Worm (Caenorhabditis elegans) whole organism, L4 larva: ENCODE results near the gene Y49F6B.9.
A peak's percentile ranks its signal among the peaks of the same experiment; 100 is the strongest.
"Not testable (repeated sequence)": the region's sequence is repeated elsewhere in the genome, so short reads cannot be mapped to it uniquely, and the experiment has no call there.

Experiments used
- F37D6.2 ChIP-seq: sonication (generic microtip); optimal IDR thresholded peaks from 2 replicates; lab custom pipeline; 2016; ENCODE audit warnings: mild to moderate bottlenecking, missing genetic modification characterization, missing compliant biosample characterization
- F44E2.7 ChIP-seq: fragments of 200-800 bp; sonication (Bioruptor generic); IDR thresholded peaks from 2 replicates; pipeline ENCODE4 v2.1.2; 2022; ENCODE audit warnings: missing genetic modification characterization, missing compliant biosample characterization
- F49E8.2 ChIP-seq: sonication (generic microtip); optimal IDR thresholded peaks from 2 replicates; lab custom pipeline; 2016; ENCODE audit warnings: missing compliant biosample characterization, mild to moderate bottlenecking, missing genetic modification characterization, borderline replicate concordance
- T26A8.4 ChIP-seq: fragments of 200-800 bp; sonication (Bioruptor generic); IDR thresholded peaks from 2 replicates; pipeline ENCODE4 v1.3.6; 2022; ENCODE audit warnings: missing genetic modification characterization, missing compliant biosample characterization
- Y105C5A.15 ChIP-seq: fragments of 200-800 bp; sonication (Bioruptor generic); IDR thresholded peaks from 2 replicates; pipeline ENCODE4 v1.3.6; 2022; ENCODE audit warnings: missing genetic modification characterization, missing compliant biosample characterization
- ZK337.2 ChIP-seq: fragments of 200-800 bp; sonication (Bioruptor generic); IDR thresholded peaks from 2 replicates; pipeline ENCODE4 v1.3.6; 2022; ENCODE audit warnings: missing genetic modification reagents, missing genetic modification characterization, missing compliant biosample characterization
- ZK546.5 ChIP-seq, 2 experiments: sonication (generic microtip); optimal IDR thresholded peaks; 2 replicates each; lab custom pipeline; 2017; ENCODE audit warnings: missing biosample characterization in 2 of 2, missing genetic modification characterization in 2 of 2
- aha-1 ChIP-seq: fragments of 150-350 bp; peaks from one replicate; lab custom pipeline; 2014; ENCODE audit warnings: missing biosample characterization, missing genetic modification characterization
- aly-2 ChIP-seq: sonication (generic microtip); optimal IDR thresholded peaks from 2 replicates; lab custom pipeline; 2018; ENCODE audit warnings: missing biosample characterization, missing genetic modification characterization
- attf-4 ChIP-seq: sonication (generic microtip); optimal IDR thresholded peaks from 3 replicates; lab custom pipeline; 2017; ENCODE audit warnings: missing biosample characterization, missing genetic modification characterization
- ceh-28 ChIP-seq: fragments of 150-350 bp; optimal IDR thresholded peaks from 2 replicates; lab custom pipeline; 2014; ENCODE audit warnings: missing biosample characterization, missing genetic modification reagents, missing genetic modification characterization
- ceh-62 ChIP-seq: sonication (generic microtip); optimal IDR thresholded peaks from 2 replicates; lab custom pipeline; 2017; ENCODE audit warnings: missing biosample characterization, missing genetic modification characterization
- ces-1 ChIP-seq: fragments of 150-350 bp; sonication (generic microtip); optimal IDR thresholded peaks from 4 replicates; lab custom pipeline; 2014; ENCODE audit warnings: missing biosample characterization, missing genetic modification reagents, missing genetic modification characterization
- daf-19 ChIP-seq: fragments of 200-800 bp; sonication (Bioruptor generic); conservative IDR thresholded peaks from 2 replicates; pipeline ENCODE4 v1.3.6; 2022; ENCODE audit warnings: missing genetic modification characterization, missing compliant biosample characterization
- dmd-6 ChIP-seq: fragments of 200-800 bp; sonication (Bioruptor generic); IDR thresholded peaks from 2 replicates; pipeline ENCODE4 v1.3.6; 2022; ENCODE audit warnings: missing genetic modification reagents, missing genetic modification characterization, missing compliant biosample characterization
- dmd-9 ChIP-seq: fragments of 200-800 bp; sonication (Bioruptor generic); IDR thresholded peaks from 2 replicates; pipeline ENCODE4 v1.3.6; 2022; ENCODE audit warnings: missing genetic modification reagents, missing genetic modification characterization, missing compliant biosample characterization
- dpl-1 ChIP-seq: fragments of 150-350 bp; optimal IDR thresholded peaks from 2 replicates; lab custom pipeline; 2014; ENCODE audit warnings: missing biosample characterization, missing genetic modification reagents, missing genetic modification characterization
- fkh-10 ChIP-seq: fragments of 150-350 bp; optimal IDR thresholded peaks from 2 replicates; lab custom pipeline; 2014; ENCODE audit warnings: missing biosample characterization, missing genetic modification reagents, missing genetic modification characterization
- hif-1 ChIP-seq, 2 experiments: sonication (generic microtip); optimal IDR thresholded peaks; 2 replicates each; lab custom pipeline; 2016 to 2017; ENCODE audit warnings: missing compliant biosample characterization in 2 of 2, missing genetic modification characterization in 2 of 2, missing genetic modification reagents in 2 of 2, missing genotype in 2 of 2, mild to moderate bottlenecking in 1 of 2
- lin-38 ChIP-seq: fragments of 200-800 bp; sonication (Bioruptor generic); IDR thresholded peaks from 2 replicates; pipeline ENCODE4 v1.3.6; 2022; ENCODE audit warnings: missing genetic modification reagents, missing genetic modification characterization, missing compliant biosample characterization
- madf-9 ChIP-seq: fragments of 200-800 bp; sonication (Bioruptor generic); conservative IDR thresholded peaks from 2 replicates; pipeline ENCODE4 v1.3.6; 2022; ENCODE audit warnings: missing genetic modification reagents, missing genetic modification characterization, missing compliant biosample characterization
- mep-1 ChIP-seq: fragments of 150-350 bp; sonication (generic microtip); optimal IDR thresholded peaks from 3 replicates; lab custom pipeline; 2014; ENCODE audit warnings: missing biosample characterization, missing genetic modification characterization
- mes-2 ChIP-seq: sonication (generic microtip); optimal IDR thresholded peaks from 2 replicates; lab custom pipeline; 2016; ENCODE audit warnings: missing genotype, mild to moderate bottlenecking, missing genetic modification characterization, missing compliant biosample characterization; ENCODE audit not compliant: poor library complexity, severe bottlenecking
- nhr-102 ChIP-seq: sonication (generic microtip); optimal IDR thresholded peaks from 2 replicates; lab custom pipeline; 2016; ENCODE audit warnings: mild to moderate bottlenecking, missing genetic modification characterization, moderate library complexity, missing compliant biosample characterization
- nhr-11 ChIP-seq: fragments of 150-350 bp; optimal IDR thresholded peaks from 2 replicates; lab custom pipeline; 2014; ENCODE audit warnings: missing biosample characterization, missing genetic modification characterization
- nhr-111 ChIP-seq: fragments of 200-800 bp; sonication (Bioruptor generic); optimal IDR thresholded peaks from 2 replicates; lab custom pipeline; 2018; ENCODE audit warnings: mild to moderate bottlenecking, missing genetic modification characterization, missing compliant biosample characterization
- nhr-237 ChIP-seq: sonication (generic microtip); optimal IDR thresholded peaks from 2 replicates; lab custom pipeline; 2017; ENCODE audit warnings: missing biosample characterization, missing genetic modification characterization
- nhr-28 ChIP-seq: fragments of 150-350 bp; optimal IDR thresholded peaks from 2 replicates; lab custom pipeline; 2014; ENCODE audit warnings: missing biosample characterization, missing genetic modification characterization
- nhr-41 ChIP-seq: fragments of 200-800 bp; sonication (Bioruptor generic); IDR thresholded peaks from 2 replicates; pipeline ENCODE4 v1.3.6; 2022; ENCODE audit warnings: missing genetic modification reagents, missing genetic modification characterization, missing compliant biosample characterization
- nhr-48 ChIP-seq: sonication (generic microtip); optimal IDR thresholded peaks from 2 replicates; lab custom pipeline; 2016; ENCODE audit warnings: mild to moderate bottlenecking, missing genetic modification characterization, missing compliant biosample characterization
- pha-4 ChIP-seq, 2 experiments: fragments of 150-350 bp in 1 of 2; fragments of 200-800 bp in 1 of 2; sonication (Bioruptor generic) in 1 of 2; IDR thresholded peaks in 1 of 2; optimal IDR thresholded peaks in 1 of 2; 2 replicates each; pipeline versions ENCODE4 v1.3.6 to Lab custom; 2014 to 2022; ENCODE audit warnings: missing genetic modification characterization in 2 of 2, missing genetic modification reagents in 2 of 2, missing biosample characterization in 1 of 2, missing compliant biosample characterization in 1 of 2
- php-3 ChIP-seq: fragments of 200-800 bp; sonication (Bioruptor generic); IDR thresholded peaks from 2 replicates; pipeline ENCODE4 v1.3.6; 2022; ENCODE audit warnings: missing genetic modification reagents, missing genetic modification characterization, missing compliant biosample characterization
- rbr-2 ChIP-seq: sonication (generic microtip); optimal IDR thresholded peaks from 2 replicates; lab custom pipeline; 2016; ENCODE audit warnings: missing genotype, missing genetic modification characterization, missing compliant biosample characterization
- snpc-1.2 ChIP-seq: fragments of 200-800 bp; sonication (Bioruptor generic); IDR thresholded peaks from 2 replicates; pipeline ENCODE4 v1.3.6; 2022; ENCODE audit warnings: missing genetic modification reagents, missing genetic modification characterization, missing compliant biosample characterization
- snpc-4 ChIP-seq: fragments of 150-350 bp; optimal IDR thresholded peaks from 2 replicates; lab custom pipeline; 2014; ENCODE audit warnings: missing biosample characterization, missing genetic modification characterization
- spr-1 ChIP-seq: sonication (generic microtip); optimal IDR thresholded peaks from 2 replicates; lab custom pipeline; 2016; ENCODE audit warnings: mild to moderate bottlenecking, missing genetic modification characterization, missing compliant biosample characterization
- spr-3 ChIP-seq: fragments of 200-800 bp; sonication (Bioruptor generic); optimal IDR thresholded peaks from 2 replicates; lab custom pipeline; 2018; ENCODE audit warnings: mild to moderate bottlenecking, missing genetic modification characterization, missing compliant biosample characterization
- unc-130 ChIP-seq: sonication (generic microtip); optimal IDR thresholded peaks from 2 replicates; lab custom pipeline; 2016; ENCODE audit warnings: missing genetic modification reagents, missing genetic modification characterization, missing compliant biosample characterization
- unc-39 ChIP-seq: sonication (generic microtip); optimal IDR thresholded peaks from 2 replicates; lab custom pipeline; 2017; ENCODE audit warnings: missing biosample characterization, missing genetic modification characterization
- unc-62 ChIP-seq, 3 experiments: fragments of 150-350 bp in 1 of 3; sonication (generic microtip); optimal IDR thresholded peaks in 2 of 3; peaks in 1 of 3; 1 replicate in 1 of 3; 2 replicates in 2 of 3; lab custom pipeline; 2014 to 2017; ENCODE audit warnings: missing biosample characterization in 3 of 3, missing genetic modification characterization in 3 of 3, missing genetic modification reagents in 3 of 3, missing genotype in 1 of 3
- zip-11 ChIP-seq: fragments of 200-800 bp; sonication (Bioruptor generic); IDR thresholded peaks from 2 replicates; pipeline ENCODE4 v1.3.6; 2022; ENCODE audit warnings: missing genetic modification characterization, missing compliant biosample characterization

Gene Y49F6B.9

ce11 chrII:3500373-3500772, 1.2 kb upstream of the Y49F6B.9 start (continued):
- TF ChIP-seq T26A8.4 (GFP tag; lab: Robert Waterston, UW) (peak; percentile 57), spr-1 (tag; lab: Kevin White, UChicago) (peak; percentile 7), zip-11 (GFP tag; lab: Robert Waterston, UW) (no peak), nhr-28 (tag; lab: Kevin White, UChicago) (no peak), aha-1 (tag; lab: Kevin White, UChicago) (no peak), php-3 (GFP tag; lab: Robert Waterston, UW) (peak; percentile 31; the same call in 1 of the 2 replicates), lin-38 (GFP tag; lab: Robert Waterston, UW) (no peak), nhr-11 (tag; lab: Kevin White, UChicago) (no peak)

- TF ChIP-seq nhr-237 (tag; lab: Kevin White, UChicago); nhr-41 (GFP tag; lab: Robert Waterston, UW); spr-3 (GFP tag; lab: Kevin White, UChicago): not testable (repeated sequence)
Measured at ce11 chrII:3490797-3491196, 8.4 kb downstream of the Y49F6B.9 start, which contains the start of gene fbxb-112. Gene fbxb-112, plus strand, starts transcription at chrII:3491097.

- TF ChIP-seq F49E8.2 (tag; lab: Kevin White, UChicago) = no peak
- TF ChIP-seq unc-130 (GFP tag; lab: Kevin White, UChicago) = peak; percentile 89
- no peak for TF ChIP-seq snpc-4 (tag; lab: Kevin White, UChicago)
- TF ChIP-seq aha-1 (tag; lab: Kevin White, UChicago) = peak; percentile 95
- peak; percentile 62 for TF ChIP-seq dpl-1 (GFP tag; lab: Kevin White, UChicago)
- TF ChIP-seq dmd-6 (GFP tag; lab: Robert Waterston, UW) = peak; percentile 31
- peak; percentile 64 for TF ChIP-seq madf-9 (GFP tag; lab: Robert Waterston, UW)
- TF ChIP-seq ceh-62 (tag; lab: Kevin White, UChicago) = no peak
- TF ChIP-seq fkh-10 (GFP tag; lab: Kevin White, UChicago) = peak; percentile 28
- peak; percentile 43 for TF ChIP-seq rbr-2
- peak; percentile 54; the same call in 1 of the 2 replicates for TF ChIP-seq dmd-9 (GFP tag; lab: Robert Waterston, UW)
- TF ChIP-seq nhr-11 (tag; lab: Kevin White, UChicago) = peak; percentile 11
- no peak for TF ChIP-seq Y105C5A.15
- TF ChIP-seq mes-2 = peak; percentile 97
- TF ChIP-seq F44E2.7 (GFP tag; lab: Robert Waterston, UW) = no peak
- TF ChIP-seq hif-1 (tag; optimal IDR thresholded peaks at IDR 0.05; lab: Kevin White, UChicago) = peak in 1 of 2 experiments; percentile 81
- TF ChIP-seq aly-2 (tag; lab: Kevin White, UChicago) = no peak
- peak; percentile 97 for TF ChIP-seq lin-38 (GFP tag; lab: Robert Waterston, UW)
- TF ChIP-seq ZK337.2 = peak; percentile 74; the same call in 1 of the 2 replicates
- peak; percentile 74 for TF ChIP-seq ces-1
- TF ChIP-seq nhr-28 (tag; lab: Kevin White, UChicago) = peak; percentile 71
- 0 out of 2 replicates have a peak, but pooled peaks have one; percentile 43 for TF ChIP-seq php-3 (GFP tag; lab: Robert Waterston, UW)
Measured at ce11 chrII:3482231-3482630, 17.0 kb downstream of the Y49F6B.9 start, which contains the start of gene smu-2. Gene smu-2, plus strand, starts transcription at chrII:3482408.

ce11 chrII:3481584-3481983, 17.6 kb downstream of the Y49F6B.9 start, which contains the start of gene Y49F6B.8:
Gene Y49F6B.8, minus strand, starts transcription at chrII:3481684.
- TF ChIP-seq nhr-48 (tag; lab: Kevin White, UChicago) = no peak
- TF ChIP-seq snpc-1.2 (GFP tag; lab: Robert Waterston, UW) = no peak
- TF ChIP-seq unc-39 (tag; lab: Kevin White, UChicago) = no peak
- no peak for TF ChIP-seq pha-4 (GFP tag; IDR thresholded peaks at IDR 0.05; lab: Robert Waterston, UW)
- TF ChIP-seq pha-4 (tag; optimal IDR thresholded peaks at IDR 0.05; lab: Kevin White, UChicago) = no peak
- no peak for TF ChIP-seq mep-1 (tag; lab: Kevin White, UChicago)
- TF ChIP-seq nhr-102 (tag; lab: Kevin White, UChicago) = no peak
- no peak for TF ChIP-seq F37D6.2 (tag; lab: Kevin White, UChicago)
- TF ChIP-seq nhr-111 (GFP tag; lab: Kevin White, UChicago) = no peak
- no peak for TF ChIP-seq fkh-10 (GFP tag; lab: Kevin White, UChicago)
- no peak for TF ChIP-seq nhr-28 (tag; lab: Kevin White, UChicago)
- TF ChIP-seq attf-4 (tag; lab: Kevin White, UChicago) = no peak
- TF ChIP-seq daf-19 (GFP tag; lab: Robert Waterston, UW) = no peak
- TF ChIP-seq ZK546.5 (tag; optimal IDR thresholded peaks at IDR 0.05; lab: Kevin White, UChicago) = no peak
- TF ChIP-seq ceh-28 (tag; lab: Kevin White, UChicago) = no peak
- TF ChIP-seq unc-62 (GFP tag; optimal IDR thresholded peaks at IDR 0.05 in 1 of 2; lab: Kevin White, UChicago) = no peak
- no peak for TF ChIP-seq unc-62 (tag; optimal IDR thresholded peaks at IDR 0.05; lab: Kevin White, UChicago)
